Worm (Caenorhabditis elegans) whole organism, mixed stage, embryonic: ENCODE measurements around the gene clec-29.

Experiments
- M03D4.4 ChIP-seq: sonication (generic microtip); optimal IDR thresholded peaks from 2 replicates; lab custom pipeline; 2017; ENCODE audit warnings: mild to moderate bottlenecking, missing genetic modification characterization, missing compliant biosample characterization
- ces-1 ChIP-seq: fragments of 150-350 bp; optimal IDR thresholded peaks from 2 replicates; lab custom pipeline; 2014; ENCODE audit warnings: missing biosample characterization, missing genetic modification reagents, missing genetic modification characterization
- drap-1 ChIP-seq: fragments of 200-800 bp; sonication (Bioruptor generic); optimal IDR thresholded peaks from 3 replicates; lab custom pipeline; 2018; ENCODE audit warnings: mild to moderate bottlenecking, missing genetic modification characterization, missing compliant biosample characterization
- hlh-1 ChIP-seq: fragments of 150-350 bp; optimal IDR thresholded peaks from 2 replicates; lab custom pipeline; 2014; ENCODE audit warnings: missing biosample characterization, missing genetic modification reagents, missing genetic modification characterization
- lin-13 ChIP-seq: fragments of 150-350 bp; optimal IDR thresholded peaks from 2 replicates; lab custom pipeline; 2014; ENCODE audit warnings: missing biosample characterization, missing genetic modification characterization
- mab-5 ChIP-seq: fragments of 150-350 bp; optimal IDR thresholded peaks from 2 replicates; lab custom pipeline; 2014; ENCODE audit warnings: missing biosample characterization, missing genetic modification characterization
- nhr-12 ChIP-seq: fragments of 150-350 bp; optimal IDR thresholded peaks from 2 replicates; lab custom pipeline; 2014; ENCODE audit warnings: missing biosample characterization, missing genetic modification characterization
- nhr-237 ChIP-seq: fragments of 150-350 bp; optimal IDR thresholded peaks from 2 replicates; lab custom pipeline; 2014; ENCODE audit warnings: missing biosample characterization, missing genetic modification characterization
- nhr-76 ChIP-seq: sonication (generic microtip); optimal IDR thresholded peaks from 2 replicates; lab custom pipeline; 2017; ENCODE audit warnings: missing biosample characterization, missing genetic modification characterization
- sptf-1 ChIP-seq: sonication (generic microtip); optimal IDR thresholded peaks from 2 replicates; lab custom pipeline; 2017; ENCODE audit warnings: mild to moderate bottlenecking, missing genetic modification characterization, moderate library complexity, missing compliant biosample characterization
- unc-120 ChIP-seq: sonication (generic microtip); optimal IDR thresholded peaks from 2 replicates; lab custom pipeline; 2017; ENCODE audit warnings: missing genetic modification characterization, missing compliant biosample characterization; ENCODE audit not compliant: poor library complexity, severe bottlenecking
- unc-39 ChIP-seq: fragments of 150-350 bp; optimal IDR thresholded peaks from 2 replicates; lab custom pipeline; 2014; ENCODE audit warnings: missing biosample characterization, missing genetic modification characterization
- ztf-11 ChIP-seq: fragments of 150-350 bp; optimal IDR thresholded peaks from 2 replicates; lab custom pipeline; 2014; ENCODE audit warnings: missing biosample characterization, missing genetic modification characterization

DNA sequence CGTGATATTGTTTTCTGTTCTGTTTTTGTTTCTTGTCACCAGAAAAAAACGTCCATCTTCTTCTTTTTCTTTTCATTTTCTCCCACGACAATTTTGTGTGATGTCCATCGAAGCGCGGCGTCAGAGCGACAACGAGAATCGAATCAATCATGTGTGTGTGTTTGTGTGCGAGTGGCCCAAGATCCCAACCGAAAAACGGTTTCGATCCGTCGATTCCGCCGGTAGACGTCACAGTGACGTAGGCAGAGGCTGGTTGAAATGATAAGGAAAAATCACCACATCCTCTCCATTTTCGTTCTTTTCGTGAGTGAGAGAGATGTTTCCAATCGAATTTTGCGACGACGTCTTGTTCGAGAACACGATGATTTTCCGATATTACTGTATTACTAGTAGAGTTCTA lies 41.6 kb upstream of the clec-29 start:
- TF ChIP-seq mab-5 (tag; lab: Kevin White, UChicago) (no peak), ces-1 (no peak), unc-120 (tag; lab: Kevin White, UChicago) (no peak), sptf-1 (tag; lab: Kevin White, UChicago) (no peak), nhr-76 (no peak), hlh-1 (tag; lab: Kevin White, UChicago) (no peak), nhr-12 (no peak), lin-13 (tag; lab: Kevin White, UChicago) (no peak), unc-39 (no peak), drap-1 (GFP tag; lab: Kevin White, UChicago) (no peak), nhr-237 (tag; lab: Kevin White, UChicago) (no peak), M03D4.4 (tag; lab: Kevin White, UChicago) (no peak), ztf-11 (tag; lab: Kevin White, UChicago) (no peak)
